Worm (Caenorhabditis elegans): ENCODE results near the gene slc-28.1.

ce11 chrV:3417928-3418327 is 45.7 kb upstream of the slc-28.1 start, which contains the start of gene T20D4.3:
- TF ChIP-seq nhr-237 (tag; optimal IDR thresholded peaks at IDR 0.05) = no peak
- TF ChIP-seq ceh-83 (GFP tag; optimal IDR thresholded peaks at IDR 0.05) = no peak
- TF ChIP-seq lsy-2 (tag; optimal IDR thresholded peaks at IDR 0.05) = no peak
- TF ChIP-seq mab-5 (tag; optimal IDR thresholded peaks at IDR 0.05) = no peak

Measured in whole organism, mixed stage, embryonic.